Worm (Caenorhabditis elegans): ENCODE data around the gene C33D9.13.

The C33D9.13 gene

ce11 chrIV:8739926-8740325 lies 45.2 kb downstream of the C33D9.13 start, which contains the start of gene mrps-33:
mrps-33 (minus strand) TSS chrIV:8740026.
- no peak for TF ChIP-seq T22C8.4 (GFP tag; IDR thresholded peaks at IDR 0.05)

DNA sequence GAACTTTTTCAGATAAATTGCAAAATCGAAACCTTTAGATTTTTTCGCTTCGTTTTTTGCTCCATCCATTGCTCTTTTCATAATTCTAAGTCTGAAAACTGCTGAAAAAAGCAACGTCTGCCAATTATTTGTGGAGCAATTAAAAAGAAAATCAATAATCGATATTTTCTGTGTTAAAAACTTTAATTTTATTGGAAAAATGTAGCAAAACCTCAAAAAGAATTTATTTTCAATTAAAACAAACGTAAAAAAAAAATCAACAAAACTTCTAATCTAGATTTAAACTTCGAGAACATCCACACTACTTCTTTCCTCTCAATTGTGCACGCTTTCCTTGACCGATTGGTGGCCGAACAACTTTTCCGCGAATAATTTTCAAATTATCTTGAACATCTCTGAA lies 45.8 kb downstream of the C33D9.13 start, which contains the start of gene F21D5.5:
Gene F21D5.5, minus strand, starts transcription at position 101 of the 400 bp plus-strand sequence.
- no peak for TF ChIP-seq flt-1 (GFP tag; IDR thresholded peaks at IDR 0.05)
- no peak for TF ChIP-seq T22C8.4 (GFP tag; IDR thresholded peaks at IDR 0.05)
- no peak for TF ChIP-seq klf-2 (GFP tag; conservative IDR thresholded peaks at IDR 0.05)
- no peak for TF ChIP-seq ztf-23 (GFP tag; IDR thresholded peaks at IDR 0.05)
- no peak for TF ChIP-seq tab-1 (GFP tag; IDR thresholded peaks at IDR 0.05)
- TF ChIP-seq med-1 (GFP tag; optimal IDR thresholded peaks at IDR 0.05; ENCODE audit: insufficient read depth) = no peak
- no peak for TF ChIP-seq ztf-29 (GFP tag; IDR thresholded peaks at IDR 0.05)
- TF ChIP-seq ref-1 (GFP tag; conservative IDR thresholded peaks at IDR 0.05) = no peak
- no peak for TF ChIP-seq cog-1 (tag; optimal IDR thresholded peaks at IDR 0.05)

DNA sequence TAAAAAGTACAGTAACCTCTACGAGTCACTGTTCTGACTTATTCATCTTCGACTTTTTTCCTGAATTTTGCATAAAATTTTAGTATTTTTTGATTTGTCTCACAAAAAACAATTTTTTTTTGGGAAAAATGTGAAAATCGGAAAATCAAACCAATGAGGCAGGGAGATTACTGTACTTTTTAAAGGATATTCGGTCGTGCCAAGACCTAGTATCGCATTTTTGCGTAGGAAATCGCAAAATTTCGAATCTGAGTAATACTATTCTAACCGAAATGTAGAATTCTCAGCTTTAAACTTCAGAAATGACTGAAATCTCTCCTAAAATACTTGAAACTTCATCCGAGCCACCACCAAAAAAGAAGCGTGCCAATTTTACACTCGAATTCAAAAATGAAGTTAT lies 47.3 kb downstream of the C33D9.13 start, which contains the start of gene F21D5.4:
Gene F21D5.4, plus strand, starts transcription at position 301 of the 400 bp plus-strand sequence.
- TF ChIP-seq ztf-23 (GFP tag; IDR thresholded peaks at IDR 0.05) (no peak), T22C8.4 (GFP tag; IDR thresholded peaks at IDR 0.05) (no peak), klf-2 (GFP tag; conservative IDR thresholded peaks at IDR 0.05) (no peak), cog-1 (tag; optimal IDR thresholded peaks at IDR 0.05) (no peak), flt-1 (GFP tag; IDR thresholded peaks at IDR 0.05) (no peak), ztf-29 (GFP tag; IDR thresholded peaks at IDR 0.05) (no peak), tab-1 (GFP tag; IDR thresholded peaks at IDR 0.05) (no peak), ref-1 (GFP tag; conservative IDR thresholded peaks at IDR 0.05) (no peak), med-1 (GFP tag; optimal IDR thresholded peaks at IDR 0.05; ENCODE audit: insufficient read depth) (no peak)

- TF ChIP-seq tab-1 (GFP tag; IDR thresholded peaks at IDR 0.05) (no peak), ref-1 (GFP tag; conservative IDR thresholded peaks at IDR 0.05) (no peak), T22C8.4 (GFP tag; IDR thresholded peaks at IDR 0.05) (no peak), med-1 (GFP tag; optimal IDR thresholded peaks at IDR 0.05; ENCODE audit: insufficient read depth) (no peak), cog-1 (tag; optimal IDR thresholded peaks at IDR 0.05) (no peak), ztf-23 (GFP tag; IDR thresholded peaks at IDR 0.05) (no peak), flt-1 (GFP tag; IDR thresholded peaks at IDR 0.05) (no peak), ztf-29 (GFP tag; IDR thresholded peaks at IDR 0.05) (no peak), klf-2 (GFP tag; conservative IDR thresholded peaks at IDR 0.05) (no peak)
Observed at ce11 chrIV:8737354-8737753, 47.7 kb downstream of the C33D9.13 start.
